Worm (Caenorhabditis elegans) whole organism, mixed stage, embryonic: ENCODE data around the gene qns-1.

ENCODE experiments used
- bed-3 ChIP-seq: fragments of 200-800 bp; sonication (Bioruptor generic); optimal IDR thresholded peaks from 3 replicates; lab custom pipeline; 2018; ENCODE audit warnings: mild to moderate bottlenecking, missing genetic modification characterization, moderate library complexity, missing compliant biosample characterization
- blmp-1 ChIP-seq: fragments of 150-350 bp; optimal IDR thresholded peaks from 2 replicates; lab custom pipeline; 2014; ENCODE audit warnings: missing biosample characterization, missing genetic modification characterization
- ham-2 ChIP-seq: fragments of 200-800 bp; sonication (Bioruptor generic); optimal IDR thresholded peaks from 2 replicates; lab custom pipeline; 2018; ENCODE audit warnings: mild to moderate bottlenecking, missing genetic modification characterization, missing compliant biosample characterization
- hlh-1 ChIP-seq: fragments of 150-350 bp; optimal IDR thresholded peaks from 2 replicates; lab custom pipeline; 2014; ENCODE audit warnings: missing biosample characterization, missing genetic modification reagents, missing genetic modification characterization
- mab-5 ChIP-seq: fragments of 150-350 bp; optimal IDR thresholded peaks from 2 replicates; lab custom pipeline; 2014; ENCODE audit warnings: missing biosample characterization, missing genetic modification characterization
- mep-1 ChIP-seq: fragments of 150-350 bp; optimal IDR thresholded peaks from 2 replicates; lab custom pipeline; 2017; ENCODE audit warnings: missing biosample characterization, missing genetic modification reagents, missing genetic modification characterization, inconsistent platforms
- mls-2 ChIP-seq: sonication (generic microtip); optimal IDR thresholded peaks from 2 replicates; lab custom pipeline; 2016; ENCODE audit warnings: mild to moderate bottlenecking, missing genetic modification characterization, moderate library complexity, missing compliant biosample characterization
- nhr-237 ChIP-seq: fragments of 150-350 bp; optimal IDR thresholded peaks from 2 replicates; lab custom pipeline; 2014; ENCODE audit warnings: missing biosample characterization, missing genetic modification characterization
- nhr-28 ChIP-seq: fragments of 150-350 bp; optimal IDR thresholded peaks from 2 replicates; lab custom pipeline; 2014; ENCODE audit warnings: missing biosample characterization, missing genetic modification characterization
- nhr-76 ChIP-seq: sonication (generic microtip); optimal IDR thresholded peaks from 2 replicates; lab custom pipeline; 2017; ENCODE audit warnings: missing biosample characterization, missing genetic modification characterization
- pha-4 ChIP-seq: fragments of 150-350 bp; optimal IDR thresholded peaks from 2 replicates; lab custom pipeline; 2018; ENCODE audit warnings: missing biosample characterization, missing genetic modification reagents, missing genetic modification characterization
- tbx-8 ChIP-seq: fragments of 200-800 bp; sonication (Bioruptor generic); optimal IDR thresholded peaks from 2 replicates; lab custom pipeline; 2018; ENCODE audit warnings: mild to moderate bottlenecking, missing genetic modification characterization, moderate library complexity, missing compliant biosample characterization
- unc-62 ChIP-seq: fragments of 150-350 bp; optimal IDR thresholded peaks from 2 replicates; lab custom pipeline; 2014; ENCODE audit warnings: missing biosample characterization, missing genetic modification reagents, missing genetic modification characterization
- ztf-11 ChIP-seq: fragments of 150-350 bp; optimal IDR thresholded peaks from 2 replicates; lab custom pipeline; 2014; ENCODE audit warnings: missing biosample characterization, missing genetic modification characterization

DNA sequence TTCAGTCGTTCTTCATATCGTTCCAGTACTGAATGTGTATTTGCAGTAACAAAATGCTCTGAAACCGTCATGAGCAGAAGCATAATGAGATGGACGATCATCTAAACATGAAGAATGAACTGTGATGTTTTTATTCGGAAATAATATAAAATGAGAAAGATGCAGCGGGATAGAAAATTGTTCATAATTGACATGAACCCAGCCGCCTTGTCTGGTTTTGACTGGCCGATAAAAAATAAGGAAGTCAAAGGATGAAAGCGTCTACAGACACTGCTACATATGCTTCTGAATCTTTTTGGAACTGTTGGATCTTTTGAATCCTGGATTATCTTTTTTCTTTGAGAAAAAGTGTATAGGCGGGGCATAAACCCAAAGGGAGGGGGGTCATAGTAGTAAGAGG is 40.4 kb upstream of the qns-1 start, which contains the start of gene F01G10.9:
- TF ChIP-seq unc-62 (no peak), ztf-11 (tag; lab: Kevin White, UChicago) (no peak), ham-2 (GFP tag; lab: Kevin White, UChicago) (no peak), pha-4 (no peak), mep-1 (tag; lab: Kevin White, UChicago) (no peak), tbx-8 (GFP tag; lab: Kevin White, UChicago) (no peak), nhr-76 (tag; lab: Kevin White, UChicago) (no peak), nhr-237 (tag; lab: Kevin White, UChicago) (no peak), blmp-1 (tag; lab: Kevin White, UChicago) (no peak), mab-5 (tag; lab: Kevin White, UChicago) (no peak), nhr-28 (no peak), hlh-1 (no peak), bed-3 (GFP tag; lab: Kevin White, UChicago) (no peak), mls-2 (tag; lab: Kevin White, UChicago) (no peak)
